Worm (Caenorhabditis elegans) whole organism, L3 larva: Measurements from ENCODE around the gene str-211.

Experiments
- R02D3.7 ChIP-seq: fragments of 150-350 bp; optimal IDR thresholded peaks from 2 replicates; lab custom pipeline; 2014; ENCODE audit warnings: missing biosample characterization, missing genetic modification characterization
- ZK546.5 ChIP-seq: sonication (generic microtip); optimal IDR thresholded peaks from 2 replicates; lab custom pipeline; 2017; ENCODE audit warnings: missing biosample characterization, missing genetic modification characterization
- aly-2 ChIP-seq: fragments of 150-350 bp; optimal IDR thresholded peaks from 2 replicates; lab custom pipeline; 2014; ENCODE audit warnings: missing biosample characterization, missing genetic modification characterization
- ama-1 ChIP-seq: fragments of 150-350 bp; optimal IDR thresholded peaks from 2 replicates; lab custom pipeline; 2018
- ceh-16 ChIP-seq: sonication (generic microtip); optimal IDR thresholded peaks from 2 replicates; lab custom pipeline; 2017; ENCODE audit warnings: missing biosample characterization, missing genetic modification characterization
- ceh-28 ChIP-seq: fragments of 150-350 bp; optimal IDR thresholded peaks from 2 replicates; lab custom pipeline; 2014; ENCODE audit warnings: missing biosample characterization, missing genetic modification reagents, missing genetic modification characterization
- daf-12 ChIP-seq: fragments of 150-350 bp; optimal IDR thresholded peaks from 2 replicates; lab custom pipeline; 2014; ENCODE audit warnings: missing biosample characterization, missing genetic modification reagents, missing genetic modification characterization
- egl-27 ChIP-seq: sonication (generic microtip); optimal IDR thresholded peaks from 4 replicates; lab custom pipeline; 2017; ENCODE audit warnings: missing biosample characterization, missing genetic modification reagents, missing genetic modification characterization
- egl-5 ChIP-seq: fragments of 150-350 bp; optimal IDR thresholded peaks from 2 replicates; lab custom pipeline; 2017; ENCODE audit warnings: missing biosample characterization, missing genetic modification reagents, missing genetic modification characterization, inconsistent platforms
- elt-1 ChIP-seq: fragments of 150-350 bp; optimal IDR thresholded peaks from 2 replicates; lab custom pipeline; 2014; ENCODE audit warnings: missing biosample characterization, missing genetic modification characterization
- elt-3 ChIP-seq, 3 experiments: fragments of 150-350 bp in 1 of 3; sonication (generic microtip) in 2 of 3; optimal IDR thresholded peaks; 2 replicates in 2 of 3; 4 replicates in 1 of 3; lab custom pipeline; 2014 to 2017; ENCODE audit warnings: missing biosample characterization in 3 of 3, missing genetic modification characterization in 3 of 3
- eor-1 ChIP-seq, 2 experiments: fragments of 150-350 bp; optimal IDR thresholded peaks; 2 replicates each; lab custom pipeline; 2014 to 2018; ENCODE audit warnings: missing biosample characterization in 2 of 2, missing genetic modification characterization in 2 of 2
- fkh-10 ChIP-seq: sonication (generic microtip); optimal IDR thresholded peaks from 2 replicates; lab custom pipeline; 2017; ENCODE audit warnings: missing biosample characterization, missing genetic modification reagents, missing genetic modification characterization
- fkh-2 ChIP-seq: fragments of 150-350 bp; optimal IDR thresholded peaks from 2 replicates; lab custom pipeline; 2014; ENCODE audit warnings: missing biosample characterization, missing genetic modification reagents, missing genetic modification characterization
- hmg-11 ChIP-seq: sonication (generic microtip); optimal IDR thresholded peaks from 2 replicates; lab custom pipeline; 2016; ENCODE audit warnings: missing genetic modification characterization, missing compliant biosample characterization
- jun-1 ChIP-seq: fragments of 150-350 bp; optimal IDR thresholded peaks from 2 replicates; lab custom pipeline; 2014; ENCODE audit warnings: missing biosample characterization, missing genetic modification reagents, missing genetic modification characterization
- lin-15B ChIP-seq: fragments of 150-350 bp; optimal IDR thresholded peaks from 2 replicates; lab custom pipeline; 2014; ENCODE audit warnings: missing biosample characterization, missing genetic modification characterization
- lin-39 ChIP-seq: fragments of 150-350 bp; optimal IDR thresholded peaks from 2 replicates; lab custom pipeline; 2018; ENCODE audit warnings: missing biosample characterization, missing genetic modification reagents, missing genetic modification characterization
- lsy-12 ChIP-seq: sonication (generic microtip); optimal IDR thresholded peaks from 2 replicates; lab custom pipeline; 2016; ENCODE audit warnings: mild to moderate bottlenecking, missing genetic modification characterization, missing compliant biosample characterization
- mml-1 ChIP-seq: fragments of 150-350 bp; sonication (generic microtip); optimal IDR thresholded peaks from 3 replicates; lab custom pipeline; 2014; ENCODE audit warnings: missing biosample characterization, missing genetic modification characterization
- nfya-1 ChIP-seq: sonication (generic microtip); optimal IDR thresholded peaks from 2 replicates; lab custom pipeline; 2017; ENCODE audit warnings: missing genetic modification characterization, mild to moderate bottlenecking, missing compliant biosample characterization, antibody characterized with exemption, moderate library complexity; ENCODE audit not compliant: insufficient read depth
- nhr-11 ChIP-seq: fragments of 150-350 bp; optimal IDR thresholded peaks from 2 replicates; lab custom pipeline; 2014; ENCODE audit warnings: missing biosample characterization, missing genetic modification characterization
- nhr-12 ChIP-seq: fragments of 150-350 bp; optimal IDR thresholded peaks from 2 replicates; lab custom pipeline; 2014; ENCODE audit warnings: missing biosample characterization, missing genetic modification characterization
- nhr-23 ChIP-seq: fragments of 150-350 bp; optimal IDR thresholded peaks from 2 replicates; lab custom pipeline; 2014; ENCODE audit warnings: missing biosample characterization, missing genetic modification reagents, missing genetic modification characterization
- nhr-237 ChIP-seq: fragments of 150-350 bp; optimal IDR thresholded peaks from 2 replicates; lab custom pipeline; 2014; ENCODE audit warnings: missing biosample characterization, missing genetic modification characterization
- nhr-28 ChIP-seq: fragments of 150-350 bp; optimal IDR thresholded peaks from 2 replicates; lab custom pipeline; 2014; ENCODE audit warnings: missing biosample characterization, missing genetic modification characterization
- nhr-43 ChIP-seq: sonication (generic microtip); optimal IDR thresholded peaks from 2 replicates; lab custom pipeline; 2016; ENCODE audit warnings: mild to moderate bottlenecking, missing genetic modification characterization, missing compliant biosample characterization; ENCODE audit not compliant: poor library complexity, severe bottlenecking
- nhr-67 ChIP-seq: fragments of 150-350 bp; optimal IDR thresholded peaks from 2 replicates; lab custom pipeline; 2014; ENCODE audit warnings: missing biosample characterization, missing genetic modification characterization
- nhr-77 ChIP-seq: fragments of 150-350 bp; optimal IDR thresholded peaks from 2 replicates; lab custom pipeline; 2014; ENCODE audit warnings: missing biosample characterization, missing genetic modification characterization
- pha-4 ChIP-seq: fragments of 150-350 bp; optimal IDR thresholded peaks from 2 replicates; lab custom pipeline; 2014; ENCODE audit warnings: missing biosample characterization, missing genetic modification reagents, missing genetic modification characterization
- pqm-1 ChIP-seq: fragments of 150-350 bp; optimal IDR thresholded peaks from 2 replicates; lab custom pipeline; 2017; ENCODE audit warnings: missing biosample characterization, missing genetic modification characterization, inconsistent platforms
- skn-1 ChIP-seq: fragments of 150-350 bp; optimal IDR thresholded peaks from 2 replicates; lab custom pipeline; 2014; ENCODE audit warnings: missing biosample characterization, missing genetic modification characterization
- snpc-4 ChIP-seq: fragments of 150-350 bp; optimal IDR thresholded peaks from 2 replicates; lab custom pipeline; 2014; ENCODE audit warnings: missing biosample characterization, missing genetic modification characterization
- tbx-2 ChIP-seq: sonication (generic microtip); optimal IDR thresholded peaks from 2 replicates; lab custom pipeline; 2016; ENCODE audit warnings: mild to moderate bottlenecking, missing genetic modification characterization, missing compliant biosample characterization
- unc-62 ChIP-seq: fragments of 150-350 bp; sonication (generic microtip); optimal IDR thresholded peaks from 4 replicates; lab custom pipeline; 2014; ENCODE audit warnings: missing biosample characterization, missing genetic modification reagents, missing genetic modification characterization
- zag-1 ChIP-seq: fragments of 150-350 bp; optimal IDR thresholded peaks from 2 replicates; lab custom pipeline; 2014; ENCODE audit warnings: missing biosample characterization, missing genetic modification characterization
- ztf-11 ChIP-seq: fragments of 150-350 bp; optimal IDR thresholded peaks from 2 replicates; lab custom pipeline; 2014; ENCODE audit warnings: missing biosample characterization, missing genetic modification characterization
- ztf-4 ChIP-seq: fragments of 150-350 bp; optimal IDR thresholded peaks from 2 replicates; lab custom pipeline; 2014; ENCODE audit warnings: missing biosample characterization, missing genetic modification characterization

The str-211 gene

DNA sequence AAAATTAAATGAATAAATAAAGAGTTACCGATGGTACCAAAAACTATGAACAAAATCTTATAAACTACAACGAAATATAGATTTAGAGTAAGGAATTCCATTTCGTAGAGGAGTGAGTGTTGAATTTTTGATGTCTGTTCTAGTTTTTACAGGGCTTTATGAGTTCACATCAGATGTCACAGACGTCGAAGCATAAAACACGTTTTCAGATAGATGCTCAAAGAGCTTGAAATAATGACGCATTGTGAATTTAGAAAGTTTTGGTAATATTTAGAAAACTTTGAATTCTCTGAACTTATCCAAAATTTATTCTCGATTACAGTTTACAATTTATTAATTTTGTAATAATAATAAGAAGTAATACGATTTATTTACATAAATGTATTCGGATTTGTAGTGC, 28.8 kb upstream of the str-211 start, which contains the start of gene srsx-9:
srsx-9 (minus strand) TSS at position 101 of the 400 bp plus-strand sequence.
- TF ChIP-seq egl-5 (tag; lab: Kevin White, UChicago), result no peak
- no peak for TF ChIP-seq zag-1 (tag; lab: Kevin White, UChicago)
- no peak for TF ChIP-seq eor-1 (tag; optimal IDR thresholded peaks at IDR 0.05; lab: Kevin White, UChicago)
- TF ChIP-seq nhr-77, result no peak
- no peak for TF ChIP-seq egl-27
- TF ChIP-seq nhr-11, result no peak
- no peak for TF ChIP-seq nhr-23 (tag; lab: Kevin White, UChicago)
- TF ChIP-seq aly-2 (tag; lab: Kevin White, UChicago), result no peak
- no peak for TF ChIP-seq lin-15B (tag; lab: Kevin White, UChicago)
- no peak for TF ChIP-seq elt-1
- no peak for TF ChIP-seq nhr-12 (tag; lab: Kevin White, UChicago)
- no peak for TF ChIP-seq lsy-12 (tag; lab: Kevin White, UChicago)

DNA sequence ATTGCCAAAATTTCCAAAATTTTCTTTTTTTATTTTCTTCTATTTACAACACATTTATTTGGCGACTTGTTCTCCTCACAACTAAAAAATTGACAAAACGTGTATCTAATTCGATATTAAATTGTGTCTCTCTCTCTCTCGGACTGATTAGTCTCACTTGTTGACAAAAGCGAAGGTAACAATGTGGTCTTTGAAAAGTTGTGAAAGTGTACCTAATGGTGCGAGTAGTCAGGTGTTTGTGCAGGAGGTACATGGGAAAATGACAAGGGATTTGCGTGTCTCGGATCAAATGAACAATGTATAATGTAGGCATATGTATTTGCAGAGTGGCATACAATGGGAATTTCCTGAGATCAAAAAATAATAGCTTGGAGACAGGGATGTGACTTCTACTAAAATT, 25.4 kb upstream of the str-211 start:
- TF ChIP-seq nhr-28 (no peak), skn-1 (tag; lab: Kevin White, UChicago) (no peak), aly-2 (tag; lab: Kevin White, UChicago) (no peak), nhr-43 (tag; lab: Kevin White, UChicago) (no peak), pha-4 (tag; lab: Kevin White, UChicago) (peak; percentile 87), pqm-1 (tag; lab: Kevin White, UChicago) (peak; percentile 14), fkh-2 (tag; lab: Kevin White, UChicago) (no peak)

DNA sequence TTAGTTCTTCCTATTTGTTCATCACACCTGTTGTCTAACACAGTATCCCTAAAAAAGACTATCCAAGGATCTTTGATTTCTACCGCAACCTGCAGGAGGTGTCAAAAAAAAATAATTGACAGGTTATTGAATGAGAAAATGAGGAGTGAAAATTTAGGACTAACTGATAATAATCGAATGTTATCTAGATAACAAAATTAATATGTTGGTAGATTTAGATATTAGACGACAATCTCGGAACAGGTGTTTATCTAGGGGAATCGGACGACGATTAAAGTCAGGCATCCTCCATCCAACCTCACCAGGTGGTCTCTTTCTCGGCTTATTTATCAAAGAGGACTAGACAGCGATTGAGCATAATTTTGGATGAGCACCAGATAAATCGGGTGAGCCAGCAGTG, 24.7 kb upstream of the str-211 start:
- TF ChIP-seq nhr-28, result no peak

DNA sequence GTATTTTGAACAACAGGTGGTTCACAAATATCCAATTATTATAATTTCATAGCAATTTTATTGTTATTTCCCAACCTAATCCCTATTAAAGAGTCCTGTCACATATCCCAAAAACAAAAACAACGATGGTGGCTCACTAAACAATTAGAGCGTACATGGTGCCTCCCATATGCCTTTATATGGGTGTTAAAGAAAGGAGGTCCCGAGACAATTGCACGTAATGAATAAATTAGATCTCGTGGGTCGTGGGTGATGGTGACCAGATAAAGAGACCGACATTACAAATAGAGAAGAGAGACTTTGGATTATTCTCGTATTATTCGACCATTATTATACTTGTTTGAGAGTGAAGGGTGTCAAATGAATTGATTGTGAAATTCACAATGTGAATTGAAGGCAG, 23.1 kb upstream of the str-211 start:
- TF ChIP-seq ZK546.5 (tag; lab: Kevin White, UChicago), result no peak
- no peak for TF ChIP-seq pqm-1 (tag; lab: Kevin White, UChicago)

DNA sequence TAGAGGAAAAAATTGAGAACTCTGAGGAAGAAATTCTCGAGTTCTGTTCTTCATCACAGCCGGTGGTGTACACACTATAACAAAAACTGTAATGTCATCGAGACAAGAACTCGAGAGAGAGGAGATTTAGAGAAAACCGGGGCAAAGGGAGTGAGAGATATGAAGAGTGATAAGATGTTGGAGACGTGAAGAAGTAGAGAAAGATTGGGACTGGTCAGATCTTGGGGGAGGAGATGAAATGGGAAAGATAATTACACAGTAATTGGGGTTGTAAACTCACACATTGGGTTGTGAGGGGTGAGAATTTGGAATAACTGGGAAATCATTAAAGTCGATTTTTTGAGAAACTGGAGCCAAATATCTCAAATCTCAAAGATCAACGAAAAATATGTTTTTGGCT, 21.7 kb upstream of the str-211 start:
- TF ChIP-seq lsy-12 (tag; lab: Kevin White, UChicago) (no peak), jun-1 (tag; lab: Kevin White, UChicago) (no peak), fkh-10 (GFP tag; lab: Kevin White, UChicago) (no peak), R02D3.7 (tag; lab: Kevin White, UChicago) (no peak), elt-3 (tag; optimal IDR thresholded peaks at IDR 0.05; lab: Kevin White, UChicago) (no peak), ceh-16 (tag; lab: Kevin White, UChicago) (no peak), nhr-12 (tag; lab: Kevin White, UChicago) (no peak), aly-2 (tag; lab: Kevin White, UChicago) (no peak), snpc-4 (no peak), tbx-2 (tag; lab: Kevin White, UChicago) (no peak), egl-5 (tag; lab: Kevin White, UChicago) (no peak), lin-39 (tag; lab: Kevin White, UChicago) (no peak), nhr-11 (no peak), nhr-67 (tag; lab: Kevin White, UChicago) (no peak), mml-1 (no peak), elt-1 (peak; percentile 80), fkh-2 (tag; lab: Kevin White, UChicago) (no peak), ZK546.5 (tag; lab: Kevin White, UChicago) (no peak), unc-62 (no peak), hmg-11 (peak; percentile 15), nhr-28 (no peak), nfya-1 (tag; lab: Kevin White, UChicago) (peak; percentile 55), pha-4 (tag; lab: Kevin White, UChicago) (no peak), nhr-237 (tag; lab: Kevin White, UChicago) (no peak), zag-1 (tag; lab: Kevin White, UChicago) (no peak), ceh-28 (tag; lab: Kevin White, UChicago) (no peak), ztf-4 (tag; lab: Kevin White, UChicago) (no peak), daf-12 (tag; lab: Kevin White, UChicago) (no peak), ama-1 (no peak), ztf-11 (no peak), nhr-23 (tag; lab: Kevin White, UChicago) (peak; percentile 38), nhr-43 (tag; lab: Kevin White, UChicago) (no peak)
